Worm (Caenorhabditis elegans): Measurements from ENCODE around the gene gid-7.

ce11 chrV:3739302-3739701, 17.6 kb downstream of the gid-7 start, which contains the start of gene hpo-36:
- no peak for TF ChIP-seq klf-2 (GFP tag; conservative IDR thresholded peaks at IDR 0.05)
- no peak for TF ChIP-seq flt-1 (GFP tag; IDR thresholded peaks at IDR 0.05)
- TF ChIP-seq ztf-29 (GFP tag; IDR thresholded peaks at IDR 0.05): no peak

Data from whole organism, midembryonic.